Worm (Caenorhabditis elegans): Measurements from ENCODE around the gene cpx-2.

The cpx-2 gene

DNA sequence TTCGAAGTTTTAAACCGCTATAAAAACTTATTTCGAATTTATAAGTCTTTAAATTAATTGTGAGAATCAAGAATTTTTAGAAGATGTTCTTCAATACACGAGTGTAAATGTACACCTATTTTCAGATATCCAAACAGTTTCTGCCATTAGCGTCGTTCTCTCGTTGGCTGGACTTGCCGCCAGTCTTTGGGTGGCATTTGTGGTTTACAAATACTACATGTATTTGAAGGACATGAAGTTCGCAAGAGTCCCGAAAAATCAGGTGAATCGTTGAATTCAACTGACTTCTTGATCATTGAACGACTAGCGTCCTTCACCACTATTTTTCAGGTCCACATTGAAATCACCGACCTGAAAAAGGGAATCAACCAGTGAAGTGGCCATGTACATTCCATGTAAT lies 44.7 kb upstream of the cpx-2 start:
- 0 out of 2 replicates have a peak, but pooled peaks have one; percentile 14 for TF ChIP-seq grh-1 (GFP tag; IDR thresholded peaks at IDR 0.05)
- no peak for TF ChIP-seq ceh-90 (tag; optimal IDR thresholded peaks at IDR 0.05)
- TF ChIP-seq efl-1 (optimal IDR thresholded peaks at IDR 0.05) = no peak
- peak in 1 of 2 experiments; percentile 74 for TF ChIP-seq efl-1 (GFP tag; optimal IDR thresholded peaks at IDR 0.05 in 1 of 2)
- TF ChIP-seq nhr-85 (tag) = peak; percentile 57
- TF ChIP-seq elt-3 (tag; optimal IDR thresholded peaks at IDR 0.05) = no peak

DNA sequence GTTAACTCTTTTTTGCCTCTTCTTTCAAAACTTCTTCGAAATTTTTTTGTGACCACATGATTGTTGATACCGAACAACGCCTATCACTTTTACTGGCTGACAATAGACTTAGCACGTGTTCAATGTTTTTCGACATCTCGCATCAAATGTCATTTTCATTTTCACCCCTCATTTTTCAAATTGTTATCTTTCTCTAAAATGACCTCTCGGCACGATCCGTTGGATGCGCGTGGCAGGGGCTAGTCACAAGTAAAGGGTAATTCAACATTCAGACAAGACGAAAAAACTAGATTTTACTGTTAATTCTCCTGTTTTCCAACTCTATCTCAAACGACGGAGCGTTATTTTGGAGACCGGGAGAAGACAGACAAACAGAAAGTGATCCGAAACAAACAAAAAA lies 42.4 kb upstream of the cpx-2 start, which contains the start of gene F17H10.2:
Gene F17H10.2, plus strand, starts transcription at position 316 of the 400 bp plus-strand sequence.
- peak; percentile 66 for TF ChIP-seq nhr-90 (tag; optimal IDR thresholded peaks at IDR 0.05; ENCODE audit: poor library complexity)
- no peak for TF ChIP-seq sox-4 (tag; optimal IDR thresholded peaks at IDR 0.05)
- peak; percentile 62 for TF ChIP-seq irx-1 (tag; optimal IDR thresholded peaks at IDR 0.05)
- no peak for TF ChIP-seq snpc-4 (tag; optimal IDR thresholded peaks at IDR 0.05)
- peak in 1 of 2 experiments; percentile 72 for TF ChIP-seq lin-35 (GFP tag; optimal IDR thresholded peaks at IDR 0.05)
- peak in 1 of 2 experiments; percentile 1 for TF ChIP-seq efl-1 (optimal IDR thresholded peaks at IDR 0.05)
- peak in 1 of 2 experiments; percentile 89 for TF ChIP-seq efl-1 (GFP tag; optimal IDR thresholded peaks at IDR 0.05 in 1 of 2)
- no peak for TF ChIP-seq elt-2 (tag; optimal IDR thresholded peaks at IDR 0.05)
- no peak for TF ChIP-seq fkh-4 (tag; optimal IDR thresholded peaks at IDR 0.05; ENCODE audit: borderline replicate concordance)
- TF ChIP-seq isw-1 (GFP tag; IDR thresholded peaks at IDR 0.05) = no peak
- no peak for TF ChIP-seq zip-4 (GFP tag; optimal IDR thresholded peaks at IDR 0.05)
- TF ChIP-seq C16A3.4 (tag; optimal IDR thresholded peaks at IDR 0.05) = no peak
- peak in 2 of 6 experiments; percentile 67 to 96 for TF ChIP-seq elt-3 (tag; optimal IDR thresholded peaks at IDR 0.05)
- TF ChIP-seq mdl-1 (tag; optimal IDR thresholded peaks at IDR 0.05) = peak in 1 of 2 experiments; percentile 91
- TF ChIP-seq fkh-10 (GFP tag; optimal IDR thresholded peaks at IDR 0.05) = no peak
- no peak for TF ChIP-seq ceh-90 (tag; optimal IDR thresholded peaks at IDR 0.05)
- no peak for TF ChIP-seq nhr-12 (tag; optimal IDR thresholded peaks at IDR 0.05)
- TF ChIP-seq nhr-28 (tag; optimal IDR thresholded peaks at IDR 0.05) = no peak
- TF ChIP-seq nhr-47 (tag; optimal IDR thresholded peaks at IDR 0.05) = peak; percentile 34
- peak; percentile 77 for TF ChIP-seq unc-130 (tag; optimal IDR thresholded peaks at IDR 0.05)
- TF ChIP-seq ztf-4 (tag; optimal IDR thresholded peaks at IDR 0.05) = no peak
- TF ChIP-seq mep-1 (tag; optimal IDR thresholded peaks at IDR 0.05) = peak; percentile 57
- TF ChIP-seq skn-1 (tag; optimal IDR thresholded peaks at IDR 0.05) = peak; percentile 51
- no peak for TF ChIP-seq ceh-8 (GFP tag; optimal IDR thresholded peaks at IDR 0.05)
- TF ChIP-seq ceh-63 (GFP tag; optimal IDR thresholded peaks at IDR 0.05) = no peak
- TF ChIP-seq pax-3 (tag; optimal IDR thresholded peaks at IDR 0.05) = no peak
- TF ChIP-seq lin-15B (tag; optimal IDR thresholded peaks at IDR 0.05) = no peak
- no peak for TF ChIP-seq ztf-11 (tag; optimal IDR thresholded peaks at IDR 0.05)
- no peak for TF ChIP-seq sptf-1 (tag; optimal IDR thresholded peaks at IDR 0.05)
- peak; percentile 77 for TF ChIP-seq vab-15 (tag; optimal IDR thresholded peaks at IDR 0.05)
- peak; percentile 87 for TF ChIP-seq lin-14 (GFP tag; optimal IDR thresholded peaks at IDR 0.05)
- TF ChIP-seq mef-2 (tag; optimal IDR thresholded peaks at IDR 0.05) = no peak
- TF ChIP-seq unc-30 (tag; optimal IDR thresholded peaks at IDR 0.05) = no peak
- TF ChIP-seq swsn-7 (tag; optimal IDR thresholded peaks at IDR 0.05) = no peak
- no peak for TF ChIP-seq lir-3 (tag; optimal IDR thresholded peaks at IDR 0.05; ENCODE audit: poor library complexity)
- no peak for TF ChIP-seq dsc-1 (tag; optimal IDR thresholded peaks at IDR 0.05)
- no peak for TF ChIP-seq C34B4.2 (tag; optimal IDR thresholded peaks at IDR 0.05)
- TF ChIP-seq nhr-84 (tag; optimal IDR thresholded peaks at IDR 0.05) = no peak
- no peak for TF ChIP-seq C04F5.9 (tag; optimal IDR thresholded peaks at IDR 0.05)
- TF ChIP-seq ceh-82 (tag; optimal IDR thresholded peaks at IDR 0.05) = no peak
- no peak for TF ChIP-seq xbp-1 (tag; optimal IDR thresholded peaks at IDR 0.05)
- TF ChIP-seq tlp-1 (tag; optimal IDR thresholded peaks at IDR 0.05) = no peak
- TF ChIP-seq nhr-19 (GFP tag; conservative IDR thresholded peaks at IDR 0.05) = peak; percentile 68
- no peak for TF ChIP-seq nhr-77 (tag; optimal IDR thresholded peaks at IDR 0.05)
- no peak for TF ChIP-seq lin-13 (GFP tag; optimal IDR thresholded peaks at IDR 0.05)
- TF ChIP-seq blmp-1 (tag; optimal IDR thresholded peaks at IDR 0.05) = peak; percentile 93
- TF ChIP-seq pag-3 (tag; optimal IDR thresholded peaks at IDR 0.05; ENCODE audit: borderline replicate concordance, insufficient read depth) = no peak
- TF ChIP-seq grh-1 (GFP tag; IDR thresholded peaks at IDR 0.05) = peak; percentile 54; the same call in 1 of the 2 replicates
- TF ChIP-seq lin-39 (tag; optimal IDR thresholded peaks at IDR 0.05) = no peak
- no peak for TF ChIP-seq unc-86 (tag; optimal IDR thresholded peaks at IDR 0.05)

Data from whole organism, L1 larva.